Fruit fly (Drosophila melanogaster) whole organism, embryonic: Measurements from ENCODE around the gene Prx4.

Experiments
- Atf6 ChIP-seq: fragments of 200-800 bp; sonication (Bioruptor generic); IDR thresholded peaks from 2 replicates; pipeline ENCODE4 v1.3.6; 2022; ENCODE audit warnings: missing biosample characterization, missing genetic modification characterization
- CG11695 ChIP-seq: fragments of 200-800 bp; sonication (Bioruptor generic); IDR thresholded peaks from 3 replicates; pipeline ENCODE4 v1.3.6; 2022; ENCODE audit warnings: missing biosample characterization, missing genetic modification characterization
- CG12236 ChIP-seq: fragments of 200-800 bp; sonication (Bioruptor generic); optimal IDR thresholded peaks from 2 replicates; lab custom pipeline; 2016; ENCODE audit warnings: missing biosample characterization, missing genetic modification characterization
- CG13123 ChIP-seq: fragments of 200-800 bp; sonication (Bioruptor generic); optimal IDR thresholded peaks from 2 replicates; lab custom pipeline; 2016; ENCODE audit warnings: missing biosample characterization, missing genetic modification characterization
- CG13775 ChIP-seq: fragments of 200-800 bp; sonication (Bioruptor generic); optimal IDR thresholded peaks from 3 replicates; lab custom pipeline; 2017; ENCODE audit warnings: missing biosample characterization, mild to moderate bottlenecking, missing genetic modification characterization
- CG15073 ChIP-seq: fragments of 200-800 bp; sonication (Bioruptor generic); optimal IDR thresholded peaks from 2 replicates; lab custom pipeline; 2016; ENCODE audit warnings: missing biosample characterization, missing genetic modification characterization
- CG1602 ChIP-seq: fragments of 200-800 bp; sonication (Bioruptor generic); optimal IDR thresholded peaks from 3 replicates; lab custom pipeline; 2016; ENCODE audit warnings: missing biosample characterization, missing genetic modification characterization
- CG17186 ChIP-seq: fragments of 200-800 bp; sonication (Bioruptor generic); optimal IDR thresholded peaks from 3 replicates; lab custom pipeline; 2017; ENCODE audit warnings: missing biosample characterization, missing genetic modification reagents, missing genetic modification characterization
- CG17568 ChIP-seq: fragments of 200-800 bp; sonication (Bioruptor generic); optimal IDR thresholded peaks from 2 replicates; lab custom pipeline; 2018; ENCODE audit warnings: missing biosample characterization, mild to moderate bottlenecking, missing genetic modification characterization, moderate library complexity
- CG2199 ChIP-seq: fragments of 200-800 bp; sonication (Bioruptor generic); IDR thresholded peaks from 3 replicates; pipeline ENCODE4 v1.3.6; 2022; ENCODE audit warnings: missing biosample characterization, missing genetic modification characterization
- CG2202 ChIP-seq: fragments of 200-800 bp; sonication (Bioruptor generic); optimal IDR thresholded peaks from 2 replicates; lab custom pipeline; 2018; ENCODE audit warnings: missing biosample characterization, mild to moderate bottlenecking, missing genetic modification characterization
- CG33557 ChIP-seq: fragments of 200-800 bp; sonication (Bioruptor generic); optimal IDR thresholded peaks from 2 replicates; lab custom pipeline; 2019; ENCODE audit warnings: missing biosample characterization, mild to moderate bottlenecking, missing genetic modification characterization, moderate library complexity
- CG3407 ChIP-seq: fragments of 200-800 bp; sonication (Bioruptor generic); optimal IDR thresholded peaks from 2 replicates; lab custom pipeline; 2018; ENCODE audit warnings: missing biosample characterization, mild to moderate bottlenecking, missing genetic modification characterization
- CG3838 ChIP-seq: fragments of 200-800 bp; sonication (Bioruptor generic); optimal IDR thresholded peaks from 3 replicates; lab custom pipeline; 2016; ENCODE audit warnings: missing biosample characterization, missing genetic modification characterization
- CG4328 ChIP-seq: fragments of 200-800 bp; sonication (Bioruptor generic); optimal IDR thresholded peaks from 3 replicates; lab custom pipeline; 2017; ENCODE audit warnings: missing biosample characterization, missing genetic modification reagents, missing genetic modification characterization
- CG7556 ChIP-seq: fragments of 200-800 bp; sonication (Bioruptor generic); optimal IDR thresholded peaks from 2 replicates; lab custom pipeline; 2017; ENCODE audit warnings: missing biosample characterization, mild to moderate bottlenecking, missing genetic modification characterization
- CG8944 ChIP-seq: fragments of 200-800 bp; sonication (Bioruptor generic); optimal IDR thresholded peaks from 3 replicates; lab custom pipeline; 2016; ENCODE audit warnings: missing biosample characterization, missing genetic modification characterization
- CG9876 ChIP-seq: fragments of 200-800 bp; sonication (Bioruptor generic); optimal IDR thresholded peaks from 2 replicates; lab custom pipeline; 2016; ENCODE audit warnings: missing biosample characterization, missing genetic modification characterization
- CrebB ChIP-seq: fragments of 200-800 bp; sonication (Bioruptor generic); optimal IDR thresholded peaks from 3 replicates; lab custom pipeline; 2018; ENCODE audit warnings: missing biosample characterization, mild to moderate bottlenecking, missing genetic modification characterization
- Dek ChIP-seq: fragments of 200-800 bp; sonication (Bioruptor generic); optimal IDR thresholded peaks from 3 replicates; lab custom pipeline; 2019; ENCODE audit warnings: missing biosample characterization, mild to moderate bottlenecking, missing genetic modification characterization, moderate library complexity
- Ets65A ChIP-seq: fragments of 200-800 bp; sonication (Bioruptor generic); peaks from one replicate; lab custom pipeline; 2016; ENCODE audit warnings: missing biosample characterization, missing genetic modification characterization
- HLH3B ChIP-seq: fragments of 200-800 bp; sonication (Bioruptor generic); IDR thresholded peaks from 2 replicates; pipeline ENCODE4 v1.3.6; 2022; ENCODE audit warnings: missing biosample characterization, missing genetic modification characterization
- HLH4C ChIP-seq: fragments of 200-800 bp; sonication (Bioruptor generic); IDR thresholded peaks from 3 replicates; pipeline ENCODE4 v1.3.6; 2022; ENCODE audit warnings: missing biosample characterization, missing genetic modification characterization; ENCODE audit not compliant: partially characterized antibody
- Hand ChIP-seq: fragments of 200-800 bp; sonication (Bioruptor generic); optimal IDR thresholded peaks from 2 replicates; lab custom pipeline; 2017; ENCODE audit warnings: mild to moderate bottlenecking, missing biosample characterization, missing genetic modification reagents, missing genetic modification characterization
- Kr ChIP-seq: fragments of 200-800 bp; sonication (Bioruptor generic); optimal IDR thresholded peaks from 2 replicates; lab custom pipeline; 2017; ENCODE audit warnings: missing biosample characterization, mild to moderate bottlenecking, missing genetic modification characterization
- MESR4 ChIP-seq: fragments of 200-800 bp; sonication (Bioruptor generic); optimal IDR thresholded peaks from 2 replicates; lab custom pipeline; 2018; ENCODE audit warnings: missing biosample characterization, mild to moderate bottlenecking, missing genetic modification characterization, moderate library complexity
- MTF-1 ChIP-seq: fragments of 200-800 bp; sonication (Bioruptor generic); optimal IDR thresholded peaks from 2 replicates; lab custom pipeline; 2018; ENCODE audit warnings: missing biosample characterization, mild to moderate bottlenecking, missing genetic modification characterization, borderline replicate concordance
- NfI ChIP-seq: fragments of 200-800 bp; sonication (Bioruptor generic); optimal IDR thresholded peaks from 3 replicates; lab custom pipeline; 2018; ENCODE audit warnings: missing biosample characterization, mild to moderate bottlenecking, missing genetic modification characterization, moderate library complexity
- Scr ChIP-seq: fragments of 200-800 bp; sonication (Bioruptor generic); IDR thresholded peaks from 2 replicates; pipeline ENCODE4 v1.3.6; 2022; ENCODE audit warnings: missing biosample characterization, missing genetic modification characterization; ENCODE audit not compliant: partially characterized antibody
- Sin3A ChIP-seq: fragments of >200 bp; optimal IDR thresholded peaks from 2 replicates; lab custom pipeline; 2018
- Six4 ChIP-seq: fragments of 200-800 bp; sonication (Bioruptor generic); optimal IDR thresholded peaks from 2 replicates; lab custom pipeline; 2016; ENCODE audit warnings: missing biosample characterization, missing genetic modification characterization
- Sox102F ChIP-seq: fragments of 200-800 bp; sonication (Bioruptor generic); optimal IDR thresholded peaks from 2 replicates; lab custom pipeline; 2018; ENCODE audit warnings: missing biosample characterization, mild to moderate bottlenecking, missing genetic modification characterization, moderate library complexity
- Vsx1 ChIP-seq: fragments of 200-800 bp; sonication (Bioruptor generic); optimal IDR thresholded peaks from 2 replicates; lab custom pipeline; 2017; ENCODE audit warnings: missing biosample characterization, mild to moderate bottlenecking, missing genetic modification characterization, missing genetic modification reagents
- amos ChIP-seq: fragments of 200-800 bp; sonication (Bioruptor generic); IDR thresholded peaks from 2 replicates; pipeline ENCODE4 v1.3.6; 2022; ENCODE audit warnings: missing biosample characterization, missing genetic modification characterization; ENCODE audit not compliant: partially characterized antibody
- dm ChIP-seq: fragments of 200-800 bp; sonication (Bioruptor generic); optimal IDR thresholded peaks from 3 replicates; lab custom pipeline; 2016; ENCODE audit warnings: missing biosample characterization, missing genetic modification characterization
- en ChIP-seq: fragments of 200-800 bp; sonication (Bioruptor generic); optimal IDR thresholded peaks from 2 replicates; lab custom pipeline; 2016; ENCODE audit warnings: missing biosample characterization, missing genetic modification characterization
- gsb-n ChIP-seq: fragments of 200-800 bp; sonication (Bioruptor generic); optimal IDR thresholded peaks from 3 replicates; lab custom pipeline; 2018; ENCODE audit warnings: missing biosample characterization, mild to moderate bottlenecking, missing genetic modification characterization
- gt ChIP-seq: fragments of 200-800 bp; sonication (Bioruptor generic); IDR thresholded peaks from 2 replicates; pipeline ENCODE4 v1.3.6; 2022; ENCODE audit warnings: missing biosample characterization, missing genetic modification characterization
- jumu ChIP-seq: fragments of 200-800 bp; sonication (Bioruptor generic); optimal IDR thresholded peaks from 3 replicates; lab custom pipeline; 2016; ENCODE audit warnings: missing biosample characterization, missing genetic modification characterization
- lilli ChIP-seq: fragments of 200-800 bp; sonication (Bioruptor generic); optimal IDR thresholded peaks from 3 replicates; lab custom pipeline; 2016; ENCODE audit warnings: missing biosample characterization, missing genetic modification characterization
- lmd ChIP-seq: fragments of 200-800 bp; sonication (Bioruptor generic); IDR thresholded peaks from 2 replicates; pipeline ENCODE4 v1.3.6; 2022; ENCODE audit warnings: missing biosample characterization, missing genetic modification characterization
- maf-S ChIP-seq: fragments of 200-800 bp; sonication (Bioruptor generic); optimal IDR thresholded peaks from 2 replicates; lab custom pipeline; 2016; ENCODE audit warnings: missing biosample characterization, missing genetic modification characterization
- nom ChIP-seq: fragments of 200-800 bp; sonication (Bioruptor generic); optimal IDR thresholded peaks from 2 replicates; lab custom pipeline; 2017; ENCODE audit warnings: missing biosample characterization, missing genetic modification characterization, mild to moderate bottlenecking, moderate library complexity, missing genetic modification reagents
- pho ChIP-seq: fragments of 200-800 bp; sonication (Bioruptor generic); optimal IDR thresholded peaks from 2 replicates; lab custom pipeline; 2016; ENCODE audit warnings: missing biosample characterization, missing genetic modification characterization
- psq ChIP-seq: fragments of 200-800 bp; sonication (Bioruptor generic); optimal IDR thresholded peaks from 2 replicates; lab custom pipeline; 2017; ENCODE audit warnings: missing biosample characterization, missing genetic modification characterization
- pzg ChIP-seq: fragments of 200-800 bp; sonication (Bioruptor generic); optimal IDR thresholded peaks from 3 replicates; lab custom pipeline; 2018; ENCODE audit warnings: missing biosample characterization, mild to moderate bottlenecking, missing genetic modification characterization, moderate library complexity
- tin ChIP-seq: fragments of 200-800 bp; sonication (Bioruptor generic); optimal IDR thresholded peaks from 3 replicates; lab custom pipeline; 2016; ENCODE audit warnings: missing biosample characterization, missing genetic modification characterization
- tio ChIP-seq: fragments of 200-800 bp; sonication (Bioruptor generic); optimal IDR thresholded peaks from 2 replicates; lab custom pipeline; 2017; ENCODE audit warnings: missing biosample characterization, missing genetic modification characterization, inconsistent platforms
- tna ChIP-seq: fragments of 200-800 bp; sonication (Bioruptor generic); IDR thresholded peaks from 2 replicates; pipeline ENCODE4 v1.3.6; 2022; ENCODE audit warnings: missing biosample characterization, missing genetic modification characterization; ENCODE audit not compliant: partially characterized antibody

The Prx4 gene

dm6 chr3L:3081146-3081872, 39.1 kb downstream of the Prx4 start (continued):
- TF ChIP-seq Dek (tag; lab: Kevin White, UChicago): peak; percentile 98
- peak; percentile 99 for TF ChIP-seq HLH3B
- TF ChIP-seq Atf6: peak; percentile 99
- peak; percentile 99 for TF ChIP-seq Hand (GFP tag; lab: Kevin White, UChicago)
- peak; percentile 99 for TF ChIP-seq CrebB (tag; lab: Kevin White, UChicago)
- TF ChIP-seq amos (GFP tag; lab: Robert Waterston, UW): peak; percentile 58; the same call in 1 of the 2 replicates
- no peak for TF ChIP-seq Sin3A (lab: Kevin White, UChicago)
- TF ChIP-seq pho (GFP tag; lab: Kevin White, UChicago): peak; percentile 97
- peak; percentile 99 for TF ChIP-seq Sox102F
- TF ChIP-seq jumu (GFP tag; lab: Kevin White, UChicago): peak; percentile 95
- TF ChIP-seq Six4 (GFP tag; lab: Kevin White, UChicago): peak; percentile 99
- TF ChIP-seq gt: peak; percentile 94
- peak; percentile 97 for TF ChIP-seq CG3407 (GFP tag; lab: Kevin White, UChicago)
- peak; percentile 96 for TF ChIP-seq CG13123 (GFP tag; lab: Kevin White, UChicago)
- TF ChIP-seq CG2199: peak; percentile 98
- TF ChIP-seq CG11695 (GFP tag; lab: Robert Waterston, UW): peak; percentile 99
- peak; percentile 96 for TF ChIP-seq Vsx1
- peak; percentile 98 for TF ChIP-seq CG7556 (GFP tag; lab: Kevin White, UChicago)
- TF ChIP-seq HLH4C (GFP tag; lab: Robert Waterston, UW): peak; percentile 80
- TF ChIP-seq lilli (GFP tag; lab: Kevin White, UChicago): peak; percentile 99
- peak; percentile 96 for TF ChIP-seq CG3838 (GFP tag; lab: Kevin White, UChicago)
- peak; percentile 90 for TF ChIP-seq dm (GFP tag; lab: Kevin White, UChicago)
- TF ChIP-seq tna (GFP tag; lab: Robert Waterston, UW): peak; percentile 85
- peak; percentile 96 for TF ChIP-seq CG33557
- TF ChIP-seq maf-S (GFP tag; lab: Kevin White, UChicago): peak; percentile 93
- TF ChIP-seq CG4328 (GFP tag; lab: Kevin White, UChicago): peak; percentile 97
- TF ChIP-seq Ets65A (GFP tag; lab: Kevin White, UChicago): peak; percentile 99
- peak; percentile 97 for TF ChIP-seq MTF-1 (GFP tag; lab: Kevin White, UChicago)
- TF ChIP-seq CG9876 (GFP tag; lab: Kevin White, UChicago): peak; percentile 82
- peak; percentile 97 for TF ChIP-seq tio (GFP tag; lab: Kevin White, UChicago)
- peak; percentile 99 for TF ChIP-seq NfI (GFP tag; lab: Kevin White, UChicago)
- TF ChIP-seq Scr: peak; percentile 68
- TF ChIP-seq CG17186: peak; percentile 86
- TF ChIP-seq Kr (GFP tag; lab: Kevin White, UChicago): no peak
- peak; percentile 95 for TF ChIP-seq nom (GFP tag; lab: Kevin White, UChicago)
- peak; percentile 99 for TF ChIP-seq tin (GFP tag; lab: Kevin White, UChicago)
- TF ChIP-seq en: peak; percentile 92
- peak; percentile 98 for TF ChIP-seq CG2202 (tag; lab: Kevin White, UChicago)
- peak; percentile 33 for TF ChIP-seq pzg (GFP tag; lab: Kevin White, UChicago)
- peak; percentile 92 for TF ChIP-seq CG8944 (GFP tag; lab: Kevin White, UChicago)
- TF ChIP-seq CG12236 (GFP tag; lab: Kevin White, UChicago): peak; percentile 88
- peak; percentile 97 for TF ChIP-seq CG1602 (GFP tag; lab: Kevin White, UChicago)
- TF ChIP-seq lmd (GFP tag; lab: Robert Waterston, UW): peak; percentile 98
- peak; percentile 87 for TF ChIP-seq CG15073
- TF ChIP-seq MESR4: peak; percentile 87
- TF ChIP-seq CG13775 (GFP tag; lab: Kevin White, UChicago): peak; percentile 98
- peak; percentile 98 for TF ChIP-seq gsb-n (tag; lab: Kevin White, UChicago)
- peak; percentile 94 for TF ChIP-seq psq (GFP tag; lab: Kevin White, UChicago)
- TF ChIP-seq CG17568: peak; percentile 98
